Worm (Caenorhabditis elegans) whole organism, young adult: Measurements from ENCODE around the gene F58D2.5.

ENCODE experiments used
- B0019.2 ChIP-seq: fragments of 200-800 bp; sonication (Bioruptor generic); conservative IDR thresholded peaks from 2 replicates; pipeline ENCODE4 v1.3.6; 2022; ENCODE audit warnings: missing genetic modification reagents, missing genetic modification characterization, missing compliant biosample characterization
- C06A6.2 ChIP-seq: fragments of 200-800 bp; sonication (Bioruptor generic); conservative IDR thresholded peaks from 2 replicates; pipeline ENCODE4 v1.3.6; 2022; ENCODE audit warnings: missing genetic modification characterization, missing compliant biosample characterization
- C17E4.6 ChIP-seq: fragments of 200-800 bp; sonication (Bioruptor generic); IDR thresholded peaks from 2 replicates; pipeline ENCODE4 v1.3.6; 2022; ENCODE audit warnings: missing genetic modification reagents, missing genetic modification characterization, missing compliant biosample characterization
- D2030.7 ChIP-seq: fragments of 200-800 bp; sonication (Bioruptor generic); IDR thresholded peaks from 2 replicates; pipeline ENCODE4 v1.3.6; 2022; ENCODE audit warnings: missing genetic modification reagents, missing genetic modification characterization, missing compliant biosample characterization
- F23B12.7 ChIP-seq: sonication (generic microtip); optimal IDR thresholded peaks from 2 replicates; lab custom pipeline; 2017; ENCODE audit warnings: missing genetic modification characterization, mild to moderate bottlenecking, missing compliant biosample characterization, antibody characterized with exemption, moderate library complexity; ENCODE audit not compliant: insufficient read depth
- F33H1.4 ChIP-seq: fragments of 200-800 bp; sonication (Bioruptor generic); IDR thresholded peaks from 2 replicates; pipeline ENCODE4 v1.3.6; 2022; ENCODE audit warnings: missing genetic modification reagents, missing genetic modification characterization, missing compliant biosample characterization
- Y79H2A.3 ChIP-seq: fragments of 200-800 bp; sonication (Bioruptor generic); conservative IDR thresholded peaks from 2 replicates; pipeline ENCODE4 v1.3.6; 2022; ENCODE audit warnings: missing genetic modification reagents, missing genetic modification characterization, missing compliant biosample characterization
- ZK185.1 ChIP-seq: sonication (generic microtip); optimal IDR thresholded peaks from 2 replicates; lab custom pipeline; 2016; ENCODE audit warnings: mild to moderate bottlenecking, missing genetic modification characterization, missing compliant biosample characterization; ENCODE audit not compliant: poor library complexity, severe bottlenecking
- aptf-3 ChIP-seq: fragments of 200-800 bp; sonication (Bioruptor generic); IDR thresholded peaks from 2 replicates; pipeline ENCODE4 v1.3.6; 2022; ENCODE audit warnings: missing genetic modification characterization, missing compliant biosample characterization
- ccch-3 ChIP-seq: fragments of 200-800 bp; sonication (Bioruptor generic); optimal IDR thresholded peaks from 2 replicates; lab custom pipeline; 2018; ENCODE audit warnings: mild to moderate bottlenecking, missing genetic modification characterization, missing compliant biosample characterization
- cebp-2 ChIP-seq: fragments of 200-800 bp; sonication (Bioruptor generic); IDR thresholded peaks from 2 replicates; pipeline ENCODE4 v1.3.6; 2022; ENCODE audit warnings: missing genetic modification characterization, missing compliant biosample characterization
- ceh-100 ChIP-seq: fragments of 200-800 bp; sonication (Bioruptor generic); IDR thresholded peaks from 2 replicates; pipeline ENCODE4 v1.3.6; 2022; ENCODE audit warnings: missing genetic modification reagents, missing genetic modification characterization, missing compliant biosample characterization
- ceh-40 ChIP-seq: fragments of 200-800 bp; sonication (Bioruptor generic); IDR thresholded peaks from 2 replicates; pipeline ENCODE4 v1.3.6; 2022; ENCODE audit warnings: missing genetic modification characterization, missing compliant biosample characterization
- ceh-79 ChIP-seq: sonication (generic microtip); optimal IDR thresholded peaks from 2 replicates; lab custom pipeline; 2017; ENCODE audit warnings: mild to moderate bottlenecking, missing genetic modification characterization, missing compliant biosample characterization
- ceh-91 ChIP-seq: fragments of 200-800 bp; sonication (Bioruptor generic); IDR thresholded peaks from 2 replicates; pipeline ENCODE4 v1.3.6; 2022; ENCODE audit warnings: missing genetic modification reagents, missing genetic modification characterization, missing compliant biosample characterization
- chd-7 ChIP-seq: sonication (generic microtip); optimal IDR thresholded peaks from 2 replicates; lab custom pipeline; 2016; ENCODE audit warnings: mild to moderate bottlenecking, missing genetic modification characterization, moderate library complexity, missing compliant biosample characterization
- die-1 ChIP-seq: sonication (generic microtip); optimal IDR thresholded peaks from 2 replicates; lab custom pipeline; 2016; ENCODE audit warnings: missing genotype, mild to moderate bottlenecking, missing genetic modification characterization, missing compliant biosample characterization
- fkh-3 ChIP-seq: sonication (generic microtip); optimal IDR thresholded peaks from 2 replicates; lab custom pipeline; 2016; ENCODE audit warnings: mild to moderate bottlenecking, missing genetic modification characterization, missing compliant biosample characterization
- hmg-1.2 ChIP-seq: fragments of 200-800 bp; sonication (Bioruptor generic); IDR thresholded peaks from 2 replicates; pipeline ENCODE4 v1.3.6; 2022; ENCODE audit warnings: missing genetic modification reagents, missing genetic modification characterization, missing compliant biosample characterization
- lag-1 ChIP-seq: fragments of 200-800 bp; sonication (Bioruptor generic); IDR thresholded peaks from 2 replicates; pipeline ENCODE4 v1.3.6; 2022; ENCODE audit warnings: missing genetic modification reagents, missing genetic modification characterization, missing compliant biosample characterization
- let-607 ChIP-seq, 2 experiments: fragments of 200-800 bp in 1 of 2; sonication (Bioruptor generic) in 1 of 2; sonication (generic microtip) in 1 of 2; optimal IDR thresholded peaks; 2 replicates each; lab custom pipeline; 2016 to 2018; ENCODE audit warnings: mild to moderate bottlenecking in 2 of 2, missing compliant biosample characterization in 2 of 2, missing genetic modification characterization in 2 of 2, moderate library complexity in 2 of 2, missing genotype in 1 of 2
- lin-26 ChIP-seq: fragments of 200-800 bp; sonication (Bioruptor generic); IDR thresholded peaks from 2 replicates; pipeline ENCODE4 v1.3.6; 2022; ENCODE audit warnings: missing genetic modification reagents, missing genetic modification characterization, missing compliant biosample characterization
- madf-10 ChIP-seq: sonication (generic microtip); optimal IDR thresholded peaks from 2 replicates; lab custom pipeline; 2016; ENCODE audit warnings: mild to moderate bottlenecking, missing genetic modification characterization, missing compliant biosample characterization
- madf-3 ChIP-seq: fragments of 200-800 bp; sonication (Bioruptor generic); IDR thresholded peaks from 2 replicates; pipeline ENCODE4 v1.3.6; 2022; ENCODE audit warnings: missing genetic modification reagents, missing genetic modification characterization, missing compliant biosample characterization
- madf-6 ChIP-seq: fragments of 200-800 bp; sonication (Bioruptor generic); IDR thresholded peaks from 2 replicates; pipeline ENCODE4 v1.3.6; 2022; ENCODE audit warnings: missing genetic modification reagents, missing genetic modification characterization, missing compliant biosample characterization
- madf-8 ChIP-seq: fragments of 200-800 bp; sonication (Bioruptor generic); conservative IDR thresholded peaks from 2 replicates; pipeline ENCODE4 v1.3.6; 2022; ENCODE audit warnings: missing genetic modification reagents, missing genetic modification characterization, missing compliant biosample characterization
- mcd-1 ChIP-seq: fragments of 200-800 bp; sonication (Bioruptor generic); IDR thresholded peaks from 2 replicates; pipeline ENCODE4 v1.3.6; 2022; ENCODE audit warnings: missing genetic modification reagents, missing genetic modification characterization, missing compliant biosample characterization
- nhr-179 ChIP-seq: sonication (generic microtip); optimal IDR thresholded peaks from 2 replicates; lab custom pipeline; 2016; ENCODE audit warnings: mild to moderate bottlenecking, missing genetic modification characterization, missing compliant biosample characterization
- sdz-38 ChIP-seq: sonication (generic microtip); optimal IDR thresholded peaks from 2 replicates; lab custom pipeline; 2016; ENCODE audit warnings: missing genotype, missing genetic modification characterization, missing compliant biosample characterization
- sea-2 ChIP-seq: fragments of 200-800 bp; sonication (Bioruptor generic); IDR thresholded peaks from 2 replicates; pipeline ENCODE4 v1.3.6; 2022; ENCODE audit warnings: missing genetic modification characterization, missing compliant biosample characterization
- snpc-1.1 ChIP-seq: sonication (generic microtip); optimal IDR thresholded peaks from 2 replicates; lab custom pipeline; 2017; ENCODE audit warnings: missing genetic modification characterization, mild to moderate bottlenecking, missing compliant biosample characterization, antibody characterized with exemption, moderate library complexity, missing genotype, missing genetic modification reagents; ENCODE audit not compliant: insufficient read depth
- snpc-4 ChIP-seq, 5 experiments: fragments of 150-350 bp in 1 of 5; sonication (generic microtip) in 4 of 5; optimal IDR thresholded peaks; 2 replicates each; lab custom pipeline; 2014 to 2018; ENCODE audit warnings: missing genetic modification characterization in 5 of 5, missing biosample characterization in 3 of 5, antibody characterized with exemption in 2 of 5, mild to moderate bottlenecking in 2 of 5, missing compliant biosample characterization in 2 of 5, missing genotype in 2 of 5, moderate library complexity in 2 of 5, missing genetic modification reagents in 1 of 5
- tbp1 ChIP-seq: fragments of 200-800 bp; sonication (Bioruptor generic); optimal IDR thresholded peaks from 2 replicates; lab custom pipeline; 2018; ENCODE audit warnings: mild to moderate bottlenecking, missing genetic modification characterization, missing compliant biosample characterization
- xnd-1 ChIP-seq: sonication (generic microtip); optimal IDR thresholded peaks from 2 replicates; lab custom pipeline; 2016; ENCODE audit warnings: missing genotype, missing genetic modification reagents, missing genetic modification characterization, missing compliant biosample characterization
- zim-3 ChIP-seq: sonication (generic microtip); optimal IDR thresholded peaks from 2 replicates; lab custom pipeline; 2017; ENCODE audit warnings: mild to moderate bottlenecking, missing genetic modification characterization, moderate library complexity, missing compliant biosample characterization
- ztf-26 ChIP-seq: sonication (generic microtip); optimal IDR thresholded peaks from 2 replicates; lab custom pipeline; 2017; ENCODE audit warnings: missing genetic modification characterization, missing compliant biosample characterization
- ztf-3 ChIP-seq: fragments of 200-800 bp; sonication (Bioruptor generic); optimal IDR thresholded peaks from 2 replicates; lab custom pipeline; 2018; ENCODE audit warnings: mild to moderate bottlenecking, missing genetic modification characterization, missing compliant biosample characterization

The F58D2.5 gene

DNA sequence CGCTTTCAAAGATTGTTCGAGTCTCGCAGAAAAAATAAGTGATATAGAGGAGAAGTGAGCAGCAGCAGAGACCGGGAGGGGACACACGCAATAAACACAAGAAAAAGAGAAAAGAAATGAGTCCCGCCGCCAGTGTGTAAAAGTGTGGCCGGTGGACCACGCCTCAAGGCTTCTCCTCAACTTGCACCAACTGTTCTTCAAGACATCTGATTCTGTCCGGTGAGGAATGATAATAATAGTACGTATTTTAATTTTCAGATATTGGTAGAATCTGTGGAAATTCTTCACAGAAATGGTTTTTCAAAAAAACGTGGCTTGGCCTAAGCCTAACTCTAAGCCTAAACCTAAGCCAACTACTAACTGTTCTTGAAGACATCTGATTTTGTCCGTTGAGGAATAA is 13.8 kb downstream of the F58D2.5 start, which contains the start of gene lev-1:
lev-1 (minus strand) TSS at position 101 of the 400 bp plus-strand sequence.
- no peak for TF ChIP-seq xnd-1
- TF ChIP-seq ceh-91 (GFP tag; lab: Robert Waterston, UW), result no peak
- TF ChIP-seq cebp-2 (GFP tag; lab: Robert Waterston, UW), result no peak
- TF ChIP-seq F33H1.4, result no peak
- TF ChIP-seq nhr-179 (tag; lab: Kevin White, UChicago), result no peak
- TF ChIP-seq tbp1, result no peak
- TF ChIP-seq C06A6.2 (GFP tag; lab: Robert Waterston, UW), result no peak
- TF ChIP-seq madf-6 (GFP tag; lab: Robert Waterston, UW), result no peak
- no peak for TF ChIP-seq B0019.2 (GFP tag; lab: Robert Waterston, UW)
- no peak for TF ChIP-seq zim-3 (tag; lab: Kevin White, UChicago)
- TF ChIP-seq hmg-1.2 (GFP tag; lab: Robert Waterston, UW), result no peak
- TF ChIP-seq C17E4.6 (GFP tag; lab: Robert Waterston, UW), result no peak
- TF ChIP-seq madf-8 (GFP tag; lab: Robert Waterston, UW), result no peak
- TF ChIP-seq aptf-3 (GFP tag; lab: Robert Waterston, UW), result no peak
- no peak for TF ChIP-seq sea-2
- no peak for TF ChIP-seq ztf-3 (GFP tag; lab: Kevin White, UChicago)
- TF ChIP-seq Y79H2A.3 (GFP tag; lab: Robert Waterston, UW), result no peak

DNA sequence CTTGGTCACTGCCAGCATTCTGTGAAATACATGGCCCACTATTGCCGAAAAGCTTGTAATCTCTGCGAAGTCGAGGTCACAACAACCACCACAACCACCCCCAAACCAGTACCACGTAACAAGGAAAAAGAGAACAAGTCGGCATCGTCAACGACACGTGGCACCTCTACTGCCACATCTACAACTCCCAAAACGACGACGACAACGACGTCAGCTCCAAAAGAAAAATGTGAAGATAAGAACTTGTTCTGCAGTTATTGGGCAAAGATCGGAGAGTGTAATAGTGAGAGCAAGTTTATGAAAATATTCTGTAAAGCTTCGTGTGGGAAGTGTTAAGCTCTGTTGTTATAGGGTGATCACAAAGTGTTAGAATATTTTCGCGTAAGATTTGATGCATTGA is 19.8 kb downstream of the F58D2.5 start:
- TF ChIP-seq F23B12.7 (tag; lab: Kevin White, UChicago) (no peak), mcd-1 (GFP tag; lab: Robert Waterston, UW) (no peak), D2030.7 (no peak), ceh-40 (no peak), chd-7 (tag; lab: Kevin White, UChicago) (no peak), madf-3 (no peak), madf-10 (tag; lab: Kevin White, UChicago) (no peak), ztf-26 (no peak), ZK185.1 (no peak), ceh-79 (tag; lab: Kevin White, UChicago) (no peak), let-607 (tag; optimal IDR thresholded peaks at IDR 0.05; lab: Kevin White, UChicago) (no peak), snpc-1.1 (no peak), ztf-3 (GFP tag; lab: Kevin White, UChicago) (no peak), die-1 (no peak), fkh-3 (no peak), snpc-4 (GFP tag; optimal IDR thresholded peaks at IDR 0.05; lab: Kevin White, UChicago) (no peak), snpc-4 (tag; optimal IDR thresholded peaks at IDR 0.05; lab: Kevin White, UChicago) (no peak)

DNA sequence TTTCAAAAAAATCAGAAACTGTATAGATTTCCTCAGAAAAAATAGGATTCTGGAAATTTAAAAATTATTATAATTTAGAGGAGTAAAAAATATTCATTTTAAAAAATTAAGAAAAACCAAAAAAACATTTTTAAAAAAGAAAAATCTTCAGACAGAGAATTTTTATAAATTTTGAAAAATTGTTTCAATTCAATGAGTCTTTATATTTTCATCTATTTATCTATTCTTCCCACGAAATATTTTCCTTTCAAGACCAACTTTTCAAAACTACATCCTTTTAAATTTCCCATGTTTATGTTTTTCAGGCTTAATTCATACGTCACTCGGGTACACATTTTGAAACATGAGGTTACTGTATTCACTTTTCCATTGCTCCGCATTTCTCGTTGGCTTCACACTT is 22.9 kb downstream of the F58D2.5 start, which contains the start of gene nas-14:
nas-14 (plus strand) TSS at position 301 of the 400 bp plus-strand sequence.
- TF ChIP-seq sdz-38 (no peak), lag-1 (no peak), lin-26 (GFP tag; lab: Robert Waterston, UW) (no peak), ccch-3 (GFP tag; lab: Kevin White, UChicago) (no peak), Y79H2A.3 (GFP tag; lab: Robert Waterston, UW) (no peak), tbp1 (no peak), ceh-100 (no peak)
- TF ChIP-seq, all 124 proteins: peak for 0
